Fruit fly (Drosophila melanogaster) whole organism, embryonic: ENCODE measurements around the gene Pde6.

Source experiments
- CG10267 ChIP-seq: fragments of 200-800 bp; sonication (Bioruptor generic); optimal IDR thresholded peaks from 2 replicates; lab custom pipeline; 2018; ENCODE audit warnings: missing biosample characterization, mild to moderate bottlenecking, missing genetic modification characterization, moderate library complexity
- CG10979 ChIP-seq: fragments of 200-800 bp; sonication (Bioruptor generic); optimal IDR thresholded peaks from 2 replicates; lab custom pipeline; 2018; ENCODE audit warnings: missing biosample characterization, mild to moderate bottlenecking, missing genetic modification characterization, moderate library complexity
- CG11695 ChIP-seq: fragments of 200-800 bp; sonication (Bioruptor generic); IDR thresholded peaks from 3 replicates; pipeline ENCODE4 v1.3.6; 2022; ENCODE audit warnings: missing biosample characterization, missing genetic modification characterization
- CG12155 ChIP-seq: fragments of 200-800 bp; sonication (Bioruptor generic); optimal IDR thresholded peaks from 3 replicates; lab custom pipeline; 2016; ENCODE audit warnings: missing biosample characterization, missing genetic modification characterization
- CG12391 ChIP-seq: fragments of 200-800 bp; sonication (Bioruptor generic); optimal IDR thresholded peaks from 3 replicates; lab custom pipeline; 2018; ENCODE audit warnings: missing biosample characterization, mild to moderate bottlenecking, missing genetic modification characterization, moderate library complexity
- CG15269 ChIP-seq: fragments of 200-800 bp; sonication (Bioruptor generic); optimal IDR thresholded peaks from 2 replicates; lab custom pipeline; 2018; ENCODE audit warnings: missing biosample characterization, mild to moderate bottlenecking, missing genetic modification characterization, moderate library complexity
- CG15696 ChIP-seq: fragments of 200-800 bp; sonication (Bioruptor generic); optimal IDR thresholded peaks from 2 replicates; lab custom pipeline; 2019; ENCODE audit warnings: missing biosample characterization, mild to moderate bottlenecking, missing genetic modification characterization, moderate library complexity
- CG1603 ChIP-seq: fragments of 200-800 bp; sonication (Bioruptor generic); optimal IDR thresholded peaks from 2 replicates; lab custom pipeline; 2019; ENCODE audit warnings: missing biosample characterization, mild to moderate bottlenecking, missing genetic modification characterization, moderate library complexity
- CG16815 ChIP-seq: fragments of 200-800 bp; sonication (Bioruptor generic); optimal IDR thresholded peaks from 3 replicates; lab custom pipeline; 2017; ENCODE audit warnings: missing biosample characterization, mild to moderate bottlenecking, missing genetic modification characterization
- CG17359 ChIP-seq: fragments of 200-800 bp; sonication (Bioruptor generic); optimal IDR thresholded peaks from 3 replicates; lab custom pipeline; 2018; ENCODE audit warnings: missing biosample characterization, mild to moderate bottlenecking, missing genetic modification characterization, moderate library complexity
- CG18011 ChIP-seq: fragments of 200-800 bp; sonication (Bioruptor generic); optimal IDR thresholded peaks from 2 replicates; lab custom pipeline; 2017; ENCODE audit warnings: missing biosample characterization, missing genetic modification characterization, mild to moderate bottlenecking, moderate library complexity, missing genotype
- CG18262 ChIP-seq: fragments of 200-800 bp; optimal IDR thresholded peaks from 3 replicates; lab custom pipeline; 2019; ENCODE audit warnings: missing biosample characterization, mild to moderate bottlenecking, missing genetic modification characterization, moderate library complexity
- CG18764 ChIP-seq: fragments of 200-800 bp; sonication (Bioruptor generic); optimal IDR thresholded peaks from 3 replicates; lab custom pipeline; 2016; ENCODE audit warnings: missing biosample characterization, missing genetic modification characterization
- CG2120 ChIP-seq: fragments of 200-800 bp; sonication (Bioruptor generic); optimal IDR thresholded peaks from 3 replicates; lab custom pipeline; 2016; ENCODE audit warnings: missing biosample characterization, missing genetic modification characterization
- CG2202 ChIP-seq: fragments of 200-800 bp; sonication (Bioruptor generic); optimal IDR thresholded peaks from 2 replicates; lab custom pipeline; 2018; ENCODE audit warnings: missing biosample characterization, mild to moderate bottlenecking, missing genetic modification characterization
- CG2712 ChIP-seq: fragments of 200-800 bp; optimal IDR thresholded peaks from 3 replicates; lab custom pipeline; 2019; ENCODE audit warnings: missing biosample characterization, mild to moderate bottlenecking, missing genetic modification characterization, moderate library complexity
- CG2875 ChIP-seq: fragments of 200-800 bp; sonication (Bioruptor generic); optimal IDR thresholded peaks from 2 replicates; lab custom pipeline; 2017; ENCODE audit warnings: missing biosample characterization, mild to moderate bottlenecking, missing genetic modification characterization, missing genetic modification reagents
- CG3847 ChIP-seq: fragments of 200-800 bp; sonication (Bioruptor generic); IDR thresholded peaks from 2 replicates; pipeline ENCODE4 v1.3.6; 2022; ENCODE audit warnings: missing biosample characterization, missing genetic modification characterization
- CG6689 ChIP-seq: fragments of 200-800 bp; sonication (Bioruptor generic); IDR thresholded peaks from 2 replicates; pipeline ENCODE4 v1.3.6; 2022; ENCODE audit warnings: missing biosample characterization, missing genetic modification characterization
- CG7372 ChIP-seq: fragments of 200-800 bp; sonication (Bioruptor generic); IDR thresholded peaks from 2 replicates; pipeline ENCODE4 v1.3.6; 2022; ENCODE audit warnings: missing biosample characterization, missing genetic modification characterization
- CG8089 ChIP-seq: fragments of 200-800 bp; sonication (Bioruptor generic); optimal IDR thresholded peaks from 3 replicates; lab custom pipeline; 2016; ENCODE audit warnings: missing biosample characterization, missing genetic modification characterization
- CG8290 ChIP-seq, 3 experiments: fragments of 200-800 bp; sonication (Bioruptor generic); optimal IDR thresholded peaks; 2 replicates each; lab custom pipeline; 2016 to 2019; ENCODE audit warnings: missing biosample characterization in 3 of 3, missing genetic modification characterization in 3 of 3, mild to moderate bottlenecking in 2 of 3, moderate library complexity in 1 of 3
- CG9876 ChIP-seq: fragments of 200-800 bp; sonication (Bioruptor generic); optimal IDR thresholded peaks from 2 replicates; lab custom pipeline; 2016; ENCODE audit warnings: missing biosample characterization, missing genetic modification characterization
- ERR ChIP-seq: fragments of 200-800 bp; sonication (Bioruptor generic); optimal IDR thresholded peaks from 2 replicates; lab custom pipeline; 2016; ENCODE audit warnings: missing biosample characterization, missing genetic modification characterization
- Fer3 ChIP-seq: fragments of 200-800 bp; sonication (Bioruptor generic); optimal IDR thresholded peaks from 2 replicates; lab custom pipeline; 2018; ENCODE audit warnings: missing biosample characterization, mild to moderate bottlenecking, missing genetic modification characterization, moderate library complexity
- GATAe ChIP-seq: fragments of 200-800 bp; sonication (Bioruptor generic); conservative IDR thresholded peaks from 2 replicates; pipeline ENCODE4 v1.3.6; 2022; ENCODE audit warnings: missing biosample characterization, missing genetic modification characterization
- PHDP ChIP-seq: fragments of 200-800 bp; sonication (Bioruptor generic); optimal IDR thresholded peaks from 3 replicates; lab custom pipeline; 2018; ENCODE audit warnings: missing biosample characterization, mild to moderate bottlenecking, missing genetic modification characterization, moderate library complexity
- Rx ChIP-seq: fragments of 200-800 bp; sonication (Bioruptor generic); IDR thresholded peaks from 2 replicates; pipeline ENCODE4 v1.3.6; 2022; ENCODE audit warnings: missing biosample characterization, missing genetic modification characterization
- Xbp1 ChIP-seq: fragments of 200-800 bp; sonication (Bioruptor generic); optimal IDR thresholded peaks from 3 replicates; lab custom pipeline; 2016; ENCODE audit warnings: missing biosample characterization, mild to moderate bottlenecking, missing genetic modification characterization
- aop ChIP-seq: fragments of 200-800 bp; sonication (Bioruptor generic); IDR thresholded peaks from 2 replicates; pipeline ENCODE4 v1.3.6; 2022; ENCODE audit warnings: missing biosample characterization, missing genetic modification characterization
- bab2 ChIP-seq: fragments of 200-800 bp; sonication (Bioruptor generic); optimal IDR thresholded peaks from 2 replicates; lab custom pipeline; 2016; ENCODE audit warnings: missing biosample characterization, missing genetic modification characterization
- cg ChIP-seq: fragments of 200-800 bp; sonication (Bioruptor generic); optimal IDR thresholded peaks from 3 replicates; lab custom pipeline; 2019; ENCODE audit warnings: missing biosample characterization, mild to moderate bottlenecking, missing genetic modification characterization, moderate library complexity
- chif ChIP-seq, 2 experiments: fragments of 200-800 bp; sonication (Bioruptor generic); optimal IDR thresholded peaks; 3 replicates each; lab custom pipeline; 2016; ENCODE audit warnings: missing biosample characterization in 2 of 2, missing genetic modification characterization in 2 of 2
- dpn ChIP-seq, 2 experiments: fragments of 200-800 bp; sonication (Bioruptor generic); optimal IDR thresholded peaks; 3 replicates each; lab custom pipeline; 2016; ENCODE audit warnings: missing biosample characterization in 2 of 2, missing genetic modification characterization in 2 of 2
- ewg ChIP-seq: fragments of 200-800 bp; sonication (Bioruptor generic); optimal IDR thresholded peaks from 3 replicates; lab custom pipeline; 2017; ENCODE audit warnings: mild to moderate bottlenecking, missing biosample characterization, missing genetic modification reagents, missing genetic modification characterization
- jing ChIP-seq: fragments of 200-800 bp; sonication (Bioruptor generic); optimal IDR thresholded peaks from 2 replicates; lab custom pipeline; 2018; ENCODE audit warnings: missing biosample characterization, mild to moderate bottlenecking, missing genetic modification characterization
- lov ChIP-seq, 2 experiments: fragments of 200-800 bp in 1 of 2; fragments of >200 bp in 1 of 2; sonication (Bioruptor generic) in 1 of 2; IDR thresholded peaks in 1 of 2; optimal IDR thresholded peaks in 1 of 2; 2 replicates in 1 of 2; 3 replicates in 1 of 2; pipeline versions ENCODE4 v1.3.6 to Lab custom; 2017 to 2022; ENCODE audit warnings: missing biosample characterization in 1 of 2, missing genetic modification characterization in 1 of 2
- nmo ChIP-seq: fragments of 200-800 bp; sonication (Bioruptor generic); optimal IDR thresholded peaks from 2 replicates; lab custom pipeline; 2018; ENCODE audit warnings: missing biosample characterization, mild to moderate bottlenecking, missing genetic modification characterization, moderate library complexity
- oc ChIP-seq: fragments of 200-800 bp; sonication (Bioruptor generic); optimal IDR thresholded peaks from 2 replicates; lab custom pipeline; 2018; ENCODE audit warnings: missing biosample characterization, mild to moderate bottlenecking, missing genetic modification characterization, moderate library complexity
- org-1 ChIP-seq: fragments of 200-800 bp; sonication (Bioruptor generic); optimal IDR thresholded peaks from 2 replicates; lab custom pipeline; 2017; ENCODE audit warnings: missing biosample characterization, missing genetic modification characterization
- pnt ChIP-seq: fragments of 200-800 bp; sonication (Bioruptor generic); optimal IDR thresholded peaks from 3 replicates; lab custom pipeline; 2016; ENCODE audit warnings: missing biosample characterization, missing genetic modification characterization
- row ChIP-seq: fragments of 200-800 bp; sonication (Bioruptor generic); IDR thresholded peaks from 3 replicates; pipeline ENCODE4 v1.3.6; 2022; ENCODE audit warnings: missing biosample characterization, missing genetic modification characterization
- shn ChIP-seq: fragments of 200-800 bp; sonication (Bioruptor generic); optimal IDR thresholded peaks from 3 replicates; lab custom pipeline; 2016; ENCODE audit warnings: missing biosample characterization, missing genetic modification characterization
- slbo ChIP-seq: fragments of 200-800 bp; sonication (Bioruptor generic); IDR thresholded peaks from 2 replicates; pipeline ENCODE4 v1.3.6; 2022; ENCODE audit warnings: missing biosample characterization, missing genetic modification characterization
- sna ChIP-seq: fragments of 200-800 bp; sonication (Bioruptor generic); IDR thresholded peaks from 2 replicates; pipeline ENCODE4 v1.3.6; 2022; ENCODE audit warnings: missing biosample characterization, missing genetic modification characterization; ENCODE audit not compliant: partially characterized antibody
- ssp ChIP-seq: fragments of 200-800 bp; sonication (Bioruptor generic); IDR thresholded peaks from 2 replicates; pipeline ENCODE4 v1.3.6; 2022; ENCODE audit warnings: missing biosample characterization, missing genetic modification characterization
- tio ChIP-seq: fragments of 200-800 bp; sonication (Bioruptor generic); optimal IDR thresholded peaks from 2 replicates; lab custom pipeline; 2017; ENCODE audit warnings: missing biosample characterization, missing genetic modification characterization, inconsistent platforms
- twi ChIP-seq: fragments of 200-800 bp; optimal IDR thresholded peaks from 2 replicates; lab custom pipeline; 2019; ENCODE audit warnings: missing biosample characterization, mild to moderate bottlenecking, missing genetic modification characterization, moderate library complexity
- zfh1 ChIP-seq: fragments of 200-800 bp; sonication (Bioruptor generic); IDR thresholded peaks from 3 replicates; pipeline ENCODE4 v1.3.6; 2022; ENCODE audit warnings: missing biosample characterization, missing genetic modification characterization

The Pde6 gene

dm6 chr3R:14470630-14471029 is 87.5 kb downstream of the Pde6 start (continued):
- TF ChIP-seq CG1603: peak; percentile 71
- peak; percentile 68 for TF ChIP-seq CG2712 (tag; lab: Kevin White, UChicago)
- TF ChIP-seq sna (GFP tag; lab: Robert Waterston, UW): no peak
- TF ChIP-seq CG2875 (GFP tag; lab: Kevin White, UChicago): peak; percentile 8
- no peak for TF ChIP-seq CG9876 (GFP tag; lab: Kevin White, UChicago)
- no peak for TF ChIP-seq Fer3 (tag; lab: Kevin White, UChicago)
- no peak for TF ChIP-seq ewg (GFP tag; lab: Kevin White, UChicago)
- no peak for TF ChIP-seq CG7372 (GFP tag; lab: Robert Waterston, UW)
- no peak for TF ChIP-seq CG2120
- no peak for TF ChIP-seq CG12155 (GFP tag; lab: Kevin White, UChicago)
- peak; percentile 51 for TF ChIP-seq CG2202 (tag; lab: Kevin White, UChicago)
- TF ChIP-seq ERR (GFP tag; lab: Kevin White, UChicago): no peak
- TF ChIP-seq zfh1 (GFP tag; lab: Robert Waterston, UW): peak; percentile 40; the same call in 1 of the 3 replicates
- peak; percentile 61 for TF ChIP-seq CG18262 (tag; lab: Kevin White, UChicago)
- TF ChIP-seq CG18764 (GFP tag; lab: Kevin White, UChicago): no peak
- TF ChIP-seq GATAe (GFP tag; lab: Robert Waterston, UW): no peak
- peak; percentile 67 for TF ChIP-seq CG10979 (tag; lab: Kevin White, UChicago)
- TF ChIP-seq CG10267 (tag; lab: Kevin White, UChicago): peak; percentile 47
- peak; percentile 13 for TF ChIP-seq CG15696 (tag; lab: Kevin White, UChicago)
- TF ChIP-seq CG3847 (GFP tag; lab: Robert Waterston, UW): no peak
- TF ChIP-seq CG17359 (tag; lab: Kevin White, UChicago): peak; percentile 34
- peak; percentile 38 for TF ChIP-seq bab2
- peak; percentile 18 for TF ChIP-seq CG8290 (GFP tag; optimal IDR thresholded peaks at IDR 0.05; lab: Kevin White, UChicago)
- no peak for TF ChIP-seq CG8290 (tag; optimal IDR thresholded peaks at IDR 0.05; lab: Kevin White, UChicago)
- TF ChIP-seq CG18011: no peak
- TF ChIP-seq oc (tag; lab: Kevin White, UChicago): peak; percentile 15
- peak; percentile 8 for TF ChIP-seq pnt
- TF ChIP-seq slbo: 0 out of 2 replicates have a peak, but pooled peaks have one; percentile 24
- no peak; the same call in 1 of the 2 replicates for TF ChIP-seq Rx (GFP tag; lab: Robert Waterston, UW)
- no peak for TF ChIP-seq CG8089 (GFP tag; lab: Kevin White, UChicago)
- TF ChIP-seq row (GFP tag; lab: Robert Waterston, UW): peak; percentile 48; the same call in 2 of the 3 replicates
- no peak for TF ChIP-seq lov (optimal IDR thresholded peaks at IDR 0.05; lab: Kevin White, UChicago)
- TF ChIP-seq lov (GFP tag; IDR thresholded peaks at IDR 0.05; lab: Robert Waterston, UW): no peak
- TF ChIP-seq cg (GFP tag; lab: Kevin White, UChicago): no peak
- TF ChIP-seq org-1 (GFP tag; lab: Kevin White, UChicago): peak; percentile 9
- peak in 1 of 2 experiments; percentile 36 for TF ChIP-seq dpn (GFP tag; optimal IDR thresholded peaks at IDR 0.05; lab: Kevin White, UChicago)
- no peak for TF ChIP-seq twi
- peak; percentile 31 for TF ChIP-seq CG15269
- TF ChIP-seq CG6689 (GFP tag; lab: Robert Waterston, UW): peak; percentile 43; the same call in 1 of the 2 replicates
- TF ChIP-seq tio (GFP tag; lab: Kevin White, UChicago): peak; percentile 29
- TF ChIP-seq shn (GFP tag; lab: Kevin White, UChicago): no peak
- peak; percentile 53 for TF ChIP-seq PHDP
- TF ChIP-seq aop (GFP tag; lab: Robert Waterston, UW): no peak
- peak; percentile 35 for TF ChIP-seq CG16815 (GFP tag; lab: Kevin White, UChicago)
- TF ChIP-seq ssp (GFP tag; lab: Robert Waterston, UW): no peak
- TF ChIP-seq Xbp1 (GFP tag; lab: Kevin White, UChicago): peak; percentile 36
- peak in 1 of 2 experiments; percentile 66 for TF ChIP-seq chif (GFP tag; optimal IDR thresholded peaks at IDR 0.05; lab: Kevin White, UChicago)
- TF ChIP-seq nmo (GFP tag; lab: Kevin White, UChicago): peak; percentile 62
- TF ChIP-seq CG11695 (GFP tag; lab: Robert Waterston, UW): no peak
- peak; percentile 47 for TF ChIP-seq jing (GFP tag; lab: Kevin White, UChicago)
- TF ChIP-seq CG12391: peak; percentile 59
